Fruit fly (Drosophila melanogaster) whole organism, embryonic: ENCODE measurements around the gene CCHa2.

ENCODE experiments used
- BEAF-32 ChIP-seq: fragments of 200-800 bp; sonication (Bioruptor generic); optimal IDR thresholded peaks from 3 replicates; lab custom pipeline; 2017; ENCODE audit warnings: missing biosample characterization, missing genetic modification characterization, mild to moderate bottlenecking, moderate library complexity, missing genetic modification reagents
- Bteb2 ChIP-seq: fragments of 200-800 bp; sonication (Bioruptor generic); optimal IDR thresholded peaks from 2 replicates; lab custom pipeline; 2016; ENCODE audit warnings: missing biosample characterization, missing genetic modification characterization
- CG1603 ChIP-seq: fragments of 200-800 bp; sonication (Bioruptor generic); optimal IDR thresholded peaks from 2 replicates; lab custom pipeline; 2019; ENCODE audit warnings: missing biosample characterization, mild to moderate bottlenecking, missing genetic modification characterization, moderate library complexity
- CG17361 ChIP-seq: fragments of 200-800 bp; sonication (Bioruptor generic); IDR thresholded peaks from 3 replicates; pipeline ENCODE4 v1.3.6; 2022; ENCODE audit warnings: missing biosample characterization, missing genetic modification characterization
- CG18262 ChIP-seq: fragments of 200-800 bp; optimal IDR thresholded peaks from 3 replicates; lab custom pipeline; 2019; ENCODE audit warnings: missing biosample characterization, mild to moderate bottlenecking, missing genetic modification characterization, moderate library complexity
- CG18619 ChIP-seq: fragments of 200-800 bp; sonication (Bioruptor generic); optimal IDR thresholded peaks from 3 replicates; lab custom pipeline; 2017; ENCODE audit warnings: missing biosample characterization, mild to moderate bottlenecking, missing genetic modification characterization
- CG33557 ChIP-seq: fragments of 200-800 bp; sonication (Bioruptor generic); optimal IDR thresholded peaks from 2 replicates; lab custom pipeline; 2019; ENCODE audit warnings: missing biosample characterization, mild to moderate bottlenecking, missing genetic modification characterization, moderate library complexity
- CG4404 ChIP-seq: fragments of 200-800 bp; sonication (Bioruptor generic); IDR thresholded peaks from 2 replicates; pipeline ENCODE4 v1.3.6; 2022; ENCODE audit warnings: missing biosample characterization, missing genetic modification characterization
- CG8765 ChIP-seq: fragments of 200-800 bp; sonication (Bioruptor generic); IDR thresholded peaks from 2 replicates; pipeline ENCODE4 v1.3.6; 2022; ENCODE audit warnings: missing biosample characterization, missing genetic modification characterization
- CG9609 ChIP-seq: fragments of 200-800 bp; sonication (Bioruptor generic); optimal IDR thresholded peaks from 3 replicates; lab custom pipeline; 2016; ENCODE audit warnings: missing biosample characterization, missing genetic modification characterization
- D19A ChIP-seq: fragments of 200-800 bp; optimal IDR thresholded peaks from 3 replicates; lab custom pipeline; 2019; ENCODE audit warnings: missing biosample characterization, mild to moderate bottlenecking, missing genetic modification characterization, moderate library complexity
- Dip2 ChIP-seq: fragments of 200-800 bp; sonication (Bioruptor generic); IDR thresholded peaks from 2 replicates; pipeline ENCODE4 v1.3.6; 2022; ENCODE audit warnings: missing biosample characterization, missing genetic modification characterization
- Dip3 ChIP-seq: fragments of 200-800 bp; sonication (Bioruptor generic); optimal IDR thresholded peaks from 3 replicates; lab custom pipeline; 2016; ENCODE audit warnings: missing biosample characterization, missing genetic modification characterization
- Elba2 ChIP-seq: fragments of 200-800 bp; sonication (Bioruptor generic); optimal IDR thresholded peaks from 3 replicates; lab custom pipeline; 2016; ENCODE audit warnings: missing biosample characterization, missing genetic modification characterization
- Jarid2 ChIP-seq: fragments of 200-800 bp; sonication (Bioruptor generic); optimal IDR thresholded peaks from 3 replicates; lab custom pipeline; 2017; ENCODE audit warnings: mild to moderate bottlenecking, missing biosample characterization, missing genetic modification reagents, missing genetic modification characterization
- Kr ChIP-seq: fragments of 200-800 bp; sonication (Bioruptor generic); optimal IDR thresholded peaks from 2 replicates; lab custom pipeline; 2017; ENCODE audit warnings: missing biosample characterization, mild to moderate bottlenecking, missing genetic modification characterization
- MTF-1 ChIP-seq: fragments of 200-800 bp; sonication (Bioruptor generic); optimal IDR thresholded peaks from 2 replicates; lab custom pipeline; 2018; ENCODE audit warnings: missing biosample characterization, mild to moderate bottlenecking, missing genetic modification characterization, borderline replicate concordance
- Nf-YB ChIP-seq: fragments of 200-800 bp; sonication (Bioruptor generic); optimal IDR thresholded peaks from 3 replicates; lab custom pipeline; 2019; ENCODE audit warnings: missing biosample characterization, mild to moderate bottlenecking, missing genetic modification characterization, moderate library complexity
- Scr ChIP-seq: fragments of 200-800 bp; sonication (Bioruptor generic); IDR thresholded peaks from 2 replicates; pipeline ENCODE4 v1.3.6; 2022; ENCODE audit warnings: missing biosample characterization, missing genetic modification characterization; ENCODE audit not compliant: partially characterized antibody
- Sox102F ChIP-seq: fragments of 200-800 bp; sonication (Bioruptor generic); optimal IDR thresholded peaks from 2 replicates; lab custom pipeline; 2018; ENCODE audit warnings: missing biosample characterization, mild to moderate bottlenecking, missing genetic modification characterization, moderate library complexity
- Xbp1 ChIP-seq: fragments of 200-800 bp; sonication (Bioruptor generic); optimal IDR thresholded peaks from 3 replicates; lab custom pipeline; 2016; ENCODE audit warnings: missing biosample characterization, mild to moderate bottlenecking, missing genetic modification characterization
- ato ChIP-seq: fragments of 200-800 bp; sonication (Bioruptor generic); IDR thresholded peaks from 2 replicates; pipeline ENCODE4 v1.3.6; 2022; ENCODE audit warnings: missing biosample characterization, missing genetic modification characterization; ENCODE audit not compliant: partially characterized antibody
- br ChIP-seq: fragments of >200 bp; optimal IDR thresholded peaks from 2 replicates; lab custom pipeline; 2017
- crol ChIP-seq: fragments of 200-800 bp; sonication (Bioruptor generic); IDR thresholded peaks from 2 replicates; pipeline ENCODE4 v1.3.6; 2022; ENCODE audit warnings: missing biosample characterization, missing genetic modification characterization
- danr ChIP-seq: fragments of 200-800 bp; sonication (Bioruptor generic); IDR thresholded peaks from 2 replicates; pipeline ENCODE4 v1.3.6; 2022; ENCODE audit warnings: missing biosample characterization, missing genetic modification characterization
- dmrt11E ChIP-seq: fragments of 200-800 bp; sonication (Bioruptor generic); optimal IDR thresholded peaks from 3 replicates; lab custom pipeline; 2018; ENCODE audit warnings: missing biosample characterization, mild to moderate bottlenecking, missing genetic modification characterization, moderate library complexity
- en ChIP-seq: fragments of 200-800 bp; sonication (Bioruptor generic); optimal IDR thresholded peaks from 2 replicates; lab custom pipeline; 2016; ENCODE audit warnings: missing biosample characterization, missing genetic modification characterization
- esg ChIP-seq: fragments of 200-800 bp; sonication (Bioruptor generic); conservative IDR thresholded peaks from 2 replicates; pipeline ENCODE4 v1.3.6; 2022; ENCODE audit warnings: missing biosample characterization, missing genetic modification characterization
- exex ChIP-seq: fragments of 200-800 bp; sonication (Bioruptor generic); optimal IDR thresholded peaks from 4 replicates; lab custom pipeline; 2018; ENCODE audit warnings: missing biosample characterization, mild to moderate bottlenecking, missing genetic modification characterization, moderate library complexity
- fu2 ChIP-seq: fragments of 200-800 bp; sonication (Bioruptor generic); optimal IDR thresholded peaks from 2 replicates; lab custom pipeline; 2016; ENCODE audit warnings: missing biosample characterization, missing genetic modification characterization
- gce ChIP-seq: fragments of 200-800 bp; sonication (Bioruptor generic); IDR thresholded peaks from 3 replicates; pipeline ENCODE4 v1.3.6; 2022; ENCODE audit warnings: missing biosample characterization, missing genetic modification characterization
- gro ChIP-seq: fragments of 200-800 bp; sonication (Bioruptor generic); optimal IDR thresholded peaks from 2 replicates; lab custom pipeline; 2016; ENCODE audit warnings: missing biosample characterization, missing genetic modification characterization
- hbn ChIP-seq: fragments of 200-800 bp; sonication (Bioruptor generic); IDR thresholded peaks from 2 replicates; pipeline ENCODE4 v1.3.6; 2022; ENCODE audit warnings: missing biosample characterization, missing genetic modification characterization; ENCODE audit not compliant: partially characterized antibody
- hkb ChIP-seq, 2 experiments: fragments of 200-800 bp in 1 of 2; fragments of >200 bp in 1 of 2; sonication (Bioruptor generic) in 1 of 2; IDR thresholded peaks in 1 of 2; optimal IDR thresholded peaks in 1 of 2; 2 replicates each; pipeline versions ENCODE4 v1.3.6 to Lab custom; 2017 to 2022; ENCODE audit warnings: missing biosample characterization in 1 of 2, missing genetic modification characterization in 1 of 2
- inv ChIP-seq: fragments of 200-800 bp; sonication (Bioruptor generic); IDR thresholded peaks from 2 replicates; pipeline ENCODE4 v1.3.6; 2022; ENCODE audit warnings: missing biosample characterization, missing genetic modification characterization; ENCODE audit not compliant: partially characterized antibody
- lbe ChIP-seq: fragments of 200-800 bp; sonication (Bioruptor generic); optimal IDR thresholded peaks from 2 replicates; lab custom pipeline; 2016; ENCODE audit warnings: missing biosample characterization, mild to moderate bottlenecking, missing genetic modification characterization
- lilli ChIP-seq: fragments of 200-800 bp; sonication (Bioruptor generic); optimal IDR thresholded peaks from 3 replicates; lab custom pipeline; 2016; ENCODE audit warnings: missing biosample characterization, missing genetic modification characterization
- lola ChIP-seq, 3 experiments: fragments of >200 bp in 2 of 3; fragments of 200-800 bp in 1 of 3; sonication (Bioruptor generic) in 1 of 3; optimal IDR thresholded peaks; 2 replicates each; lab custom pipeline; 2017 to 2019; ENCODE audit warnings: missing biosample characterization in 3 of 3, missing genetic modification characterization in 3 of 3, mild to moderate bottlenecking in 1 of 3, moderate library complexity in 1 of 3
- nerfin-2 ChIP-seq: fragments of 200-800 bp; sonication (Bioruptor generic); IDR thresholded peaks from 2 replicates; pipeline ENCODE4 v1.3.6; 2022; ENCODE audit warnings: missing biosample characterization, missing genetic modification characterization; ENCODE audit not compliant: partially characterized antibody
- odd ChIP-seq: fragments of 200-800 bp; sonication (Bioruptor generic); optimal IDR thresholded peaks from 2 replicates; lab custom pipeline; 2017; ENCODE audit warnings: missing biosample characterization, mild to moderate bottlenecking, missing genetic modification characterization
- peb ChIP-seq: fragments of 200-800 bp; sonication (Bioruptor generic); IDR thresholded peaks from 2 replicates; pipeline ENCODE4 v1.3.6; 2022; ENCODE audit warnings: missing biosample characterization, missing genetic modification characterization
- so ChIP-seq: fragments of 200-800 bp; sonication (Bioruptor generic); IDR thresholded peaks from 3 replicates; pipeline ENCODE4 v1.3.6; 2022; ENCODE audit warnings: missing biosample characterization, missing genetic modification characterization
- sob ChIP-seq: fragments of 200-800 bp; sonication (Bioruptor generic); IDR thresholded peaks from 2 replicates; pipeline ENCODE4 v1.3.6; 2022; ENCODE audit warnings: missing biosample characterization, missing genetic modification characterization
- tna ChIP-seq: fragments of 200-800 bp; sonication (Bioruptor generic); IDR thresholded peaks from 2 replicates; pipeline ENCODE4 v1.3.6; 2022; ENCODE audit warnings: missing biosample characterization, missing genetic modification characterization; ENCODE audit not compliant: partially characterized antibody
- trem ChIP-seq: fragments of 200-800 bp; optimal IDR thresholded peaks from 3 replicates; lab custom pipeline; 2019; ENCODE audit warnings: missing biosample characterization, mild to moderate bottlenecking, missing genetic modification characterization, moderate library complexity
- unpg ChIP-seq: fragments of 200-800 bp; sonication (Bioruptor generic); optimal IDR thresholded peaks from 3 replicates; lab custom pipeline; 2018; ENCODE audit warnings: missing biosample characterization, mild to moderate bottlenecking, missing genetic modification characterization, moderate library complexity
- vvl ChIP-seq: fragments of 200-800 bp; sonication (Bioruptor generic); IDR thresholded peaks from 2 replicates; pipeline ENCODE4 v1.3.6; 2022; ENCODE audit warnings: missing biosample characterization, missing genetic modification characterization
- wek ChIP-seq: fragments of 200-800 bp; sonication (Bioruptor generic); optimal IDR thresholded peaks from 3 replicates; lab custom pipeline; 2018; ENCODE audit warnings: missing biosample characterization, mild to moderate bottlenecking, missing genetic modification characterization, moderate library complexity
- wor ChIP-seq: fragments of 200-800 bp; sonication (Bioruptor generic); IDR thresholded peaks from 2 replicates; pipeline ENCODE4 v1.3.6; 2022; ENCODE audit warnings: missing biosample characterization, missing genetic modification characterization

CCHa2 gene

dm6 chr3R:13404841-13405441 is 9.9 kb upstream of the CCHa2 start, which contains the start of gene yellow-e3 (continued):
- TF ChIP-seq Kr (GFP tag; lab: Kevin White, UChicago): no peak
- no peak for TF ChIP-seq CG9609 (GFP tag; lab: Kevin White, UChicago)
- TF ChIP-seq peb (GFP tag; lab: Robert Waterston, UW): no peak
- no peak for TF ChIP-seq vvl (GFP tag; lab: Robert Waterston, UW)
- TF ChIP-seq wek (GFP tag; lab: Kevin White, UChicago): no peak
- TF ChIP-seq hkb (optimal IDR thresholded peaks at IDR 0.05; lab: Kevin White, UChicago): no peak
- no peak for TF ChIP-seq hkb (GFP tag; IDR thresholded peaks at IDR 0.05; lab: Robert Waterston, UW)
- TF ChIP-seq Dip3 (GFP tag; lab: Kevin White, UChicago): no peak
- no peak for TF ChIP-seq BEAF-32 (GFP tag; lab: Kevin White, UChicago)
- no peak for TF ChIP-seq lilli (GFP tag; lab: Kevin White, UChicago)
- TF ChIP-seq Scr (GFP tag; lab: Robert Waterston, UW): no peak
- no peak for TF ChIP-seq MTF-1
- TF ChIP-seq gro (GFP tag; lab: Kevin White, UChicago): no peak
- no peak for TF ChIP-seq CG18619 (GFP tag; lab: Kevin White, UChicago)
- no peak for TF ChIP-seq br (lab: Kevin White, UChicago)
- TF ChIP-seq Elba2: peak; percentile 28
- TF ChIP-seq Xbp1 (GFP tag; lab: Kevin White, UChicago): no peak
- no peak for TF ChIP-seq tna (GFP tag; lab: Robert Waterston, UW)
- TF ChIP-seq wor (GFP tag; lab: Robert Waterston, UW): no peak
- TF ChIP-seq Nf-YB (GFP tag; lab: Kevin White, UChicago): no peak
- TF ChIP-seq inv (GFP tag; lab: Robert Waterston, UW): no peak
- TF ChIP-seq CG18262 (tag; lab: Kevin White, UChicago): peak; percentile 68
- TF ChIP-seq esg (GFP tag; lab: Robert Waterston, UW): no peak
- TF ChIP-seq Bteb2 (GFP tag; lab: Kevin White, UChicago): no peak
- peak; percentile 39; the same call in 1 of the 2 replicates for TF ChIP-seq CG8765
- TF ChIP-seq lbe (GFP tag; lab: Kevin White, UChicago): no peak
- peak; percentile 32 for TF ChIP-seq trem (tag; lab: Kevin White, UChicago)
- no peak for TF ChIP-seq sob
- no peak for TF ChIP-seq Sox102F (GFP tag; lab: Kevin White, UChicago)
- TF ChIP-seq unpg (GFP tag; lab: Kevin White, UChicago): peak; percentile 16
- TF ChIP-seq so (GFP tag; lab: Robert Waterston, UW): no peak
- peak; percentile 59 for TF ChIP-seq D19A
- TF ChIP-seq en: no peak
- peak; percentile 81 for TF ChIP-seq CG33557 (GFP tag; lab: Kevin White, UChicago)
- TF ChIP-seq CG1603 (tag; lab: Kevin White, UChicago): no peak
- TF ChIP-seq lola (GFP tag; optimal IDR thresholded peaks at IDR 0.05; lab: Kevin White, UChicago): peak in 1 of 3 experiments; percentile 82
- TF ChIP-seq crol (GFP tag; lab: Robert Waterston, UW): no peak
- no peak for TF ChIP-seq nerfin-2
- TF ChIP-seq dmrt11E (tag; lab: Kevin White, UChicago): peak; percentile 87
- TF ChIP-seq danr (GFP tag; lab: Robert Waterston, UW): no peak
- no peak for TF ChIP-seq exex (tag; lab: Kevin White, UChicago)
- TF ChIP-seq CG4404 (GFP tag; lab: Robert Waterston, UW): peak; percentile 73
- no peak for TF ChIP-seq Jarid2
- no peak for TF ChIP-seq odd
- TF ChIP-seq hbn: no peak
- no peak for TF ChIP-seq Dip2 (GFP tag; lab: Robert Waterston, UW)
- TF ChIP-seq fu2: no peak
- peak; percentile 38; the same call in 1 of the 3 replicates for TF ChIP-seq CG17361 (GFP tag; lab: Robert Waterston, UW)
- TF ChIP-seq ato (GFP tag; lab: Robert Waterston, UW): no peak
- TF ChIP-seq gce (GFP tag; lab: Robert Waterston, UW): no peak
